Worm (Caenorhabditis elegans): ENCODE measurements around the gene C50D2.6.

DNA sequence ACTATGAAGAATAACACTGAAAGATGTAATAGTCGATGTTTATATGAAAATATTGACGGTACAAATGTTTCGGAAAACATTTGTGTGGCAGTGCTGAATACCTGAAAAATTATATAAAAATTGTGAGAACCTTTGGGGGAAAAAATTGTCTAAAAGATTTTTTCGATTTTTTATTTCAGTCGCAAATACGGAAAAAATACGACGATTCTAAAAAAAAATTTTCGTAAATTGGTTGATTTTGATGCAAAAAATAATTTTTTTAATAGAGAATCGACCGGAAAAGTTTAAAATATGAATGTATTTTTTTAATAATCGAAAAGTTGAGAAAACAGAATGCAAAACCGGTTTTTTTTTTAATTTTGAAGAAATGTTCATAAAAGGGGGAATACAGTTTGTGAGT lies 10.9 kb downstream of the C50D2.6 start, which contains the start of gene C50D2.7:
- TF ChIP-seq nhr-237 (tag; optimal IDR thresholded peaks at IDR 0.05) = no peak
- no peak for TF ChIP-seq M03D4.4 (tag; optimal IDR thresholded peaks at IDR 0.05)
- no peak for TF ChIP-seq drap-1 (GFP tag; optimal IDR thresholded peaks at IDR 0.05)
- TF ChIP-seq elt-3 (tag; optimal IDR thresholded peaks at IDR 0.05) = no peak
- TF ChIP-seq lin-13 (tag; optimal IDR thresholded peaks at IDR 0.05) = no peak
- TF ChIP-seq lsy-2 (tag; optimal IDR thresholded peaks at IDR 0.05) = no peak
- no peak for TF ChIP-seq snpc-4 (tag; optimal IDR thresholded peaks at IDR 0.05)
- no peak for TF ChIP-seq mab-5 (tag; optimal IDR thresholded peaks at IDR 0.05)
- no peak for TF ChIP-seq unc-39 (tag; optimal IDR thresholded peaks at IDR 0.05)
